Worm (Caenorhabditis elegans): ENCODE data around the gene ceh-31.

Gene ceh-31

DNA sequence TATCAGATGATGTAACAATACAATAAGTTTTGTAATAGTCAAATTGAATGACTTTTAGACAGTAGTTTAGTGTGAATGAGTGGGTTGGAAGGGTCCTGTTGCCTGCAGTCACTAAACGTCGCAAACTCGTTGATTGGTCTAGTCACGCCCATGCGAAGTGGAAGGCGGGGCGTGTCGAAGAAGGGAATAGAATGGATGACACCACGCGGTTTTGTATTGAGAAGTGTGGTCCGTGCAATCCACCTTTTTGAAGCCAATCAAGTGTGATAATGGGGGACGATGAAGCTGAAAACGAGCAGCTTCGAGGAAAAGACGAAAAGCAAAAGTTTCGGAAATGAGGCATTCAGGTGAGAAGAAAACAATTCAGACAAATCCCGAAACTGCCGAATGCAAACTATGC lies at the start of gene ceh-31:
Gene ceh-31 (minus strand): TSS at position 101 of the 400 bp plus-strand sequence.
- no peak for TF ChIP-seq zfp-3 (GFP tag; conservative IDR thresholded peaks at IDR 0.05)
- no peak for TF ChIP-seq unc-130 (GFP tag; optimal IDR thresholded peaks at IDR 0.05)
- no peak for TF ChIP-seq egl-43 (GFP tag; IDR thresholded peaks at IDR 0.05)
- no peak for TF ChIP-seq F49E8.2 (tag; optimal IDR thresholded peaks at IDR 0.05; ENCODE audit: borderline replicate concordance)
- TF ChIP-seq T20F7.1 (GFP tag; optimal IDR thresholded peaks at IDR 0.05), result no peak
- no peak for TF ChIP-seq mep-1 (tag; optimal IDR thresholded peaks at IDR 0.05)
- TF ChIP-seq lin-1 (GFP tag; IDR thresholded peaks at IDR 0.05), result no peak
- no peak for TF ChIP-seq ZK546.5 (tag; optimal IDR thresholded peaks at IDR 0.05)
- TF ChIP-seq ZK337.2 (GFP tag; IDR thresholded peaks at IDR 0.05), result no peak
- TF ChIP-seq nhr-76 (tag; optimal IDR thresholded peaks at IDR 0.05), result no peak
- no peak for TF ChIP-seq nhr-48 (tag; optimal IDR thresholded peaks at IDR 0.05)
- no peak for TF ChIP-seq aly-2 (tag; optimal IDR thresholded peaks at IDR 0.05)
- TF ChIP-seq rbr-2 (tag; optimal IDR thresholded peaks at IDR 0.05), result no peak
- no peak for TF ChIP-seq hmg-1.1 (GFP tag; IDR thresholded peaks at IDR 0.05)
- TF ChIP-seq R02D3.7 (tag; optimal IDR thresholded peaks at IDR 0.05), result no peak
- no peak for TF ChIP-seq daf-8 (GFP tag; IDR thresholded peaks at IDR 0.05)
- TF ChIP-seq lir-3 (tag; optimal IDR thresholded peaks at IDR 0.05), result no peak
- TF ChIP-seq nhr-6 (tag; optimal IDR thresholded peaks at IDR 0.05), result no peak

DNA sequence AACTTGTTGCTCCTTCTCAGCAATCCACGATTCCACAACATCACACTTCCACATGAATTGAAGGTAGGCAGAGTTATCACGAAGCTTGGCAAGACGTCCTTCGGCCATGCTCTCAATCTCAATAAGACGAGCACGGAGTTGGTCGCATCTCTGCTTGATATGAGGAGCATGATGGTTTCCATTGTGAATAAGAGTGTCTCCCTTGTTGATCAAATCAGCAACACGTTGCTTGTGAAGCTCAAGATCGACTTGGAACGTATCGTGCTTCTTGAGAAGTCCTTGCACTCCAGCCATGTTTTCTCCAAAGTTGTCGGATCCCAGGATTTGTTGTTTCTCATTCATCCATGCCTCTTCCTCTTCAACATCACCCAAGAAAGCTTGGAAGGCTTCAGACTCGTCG lies 49.4 kb upstream of the ceh-31 start:
- peak in 1 of 2 experiments; percentile 94 for TF ChIP-seq unc-62 (GFP tag; optimal IDR thresholded peaks at IDR 0.05 in 1 of 2)
- no peak for TF ChIP-seq unc-62 (tag; optimal IDR thresholded peaks at IDR 0.05)
- TF ChIP-seq unc-39 (tag; optimal IDR thresholded peaks at IDR 0.05), result no peak

- TF ChIP-seq set-16 (GFP tag; IDR thresholded peaks at IDR 0.05), result peak; percentile 55
- TF ChIP-seq ctbp-1 (GFP tag; IDR thresholded peaks at IDR 0.05), result no peak
- TF ChIP-seq unc-62 (GFP tag; optimal IDR thresholded peaks at IDR 0.05 in 1 of 2), result peak in 1 of 2 experiments; percentile 94
- TF ChIP-seq unc-62 (tag; optimal IDR thresholded peaks at IDR 0.05), result no peak
- TF ChIP-seq nhr-41 (GFP tag; IDR thresholded peaks at IDR 0.05), result no peak
- no peak for TF ChIP-seq mxl-3 (GFP tag; optimal IDR thresholded peaks at IDR 0.05)
Measured at ce11 chrX:3118596-3119287, 48.5 kb upstream of the ceh-31 start.

DNA sequence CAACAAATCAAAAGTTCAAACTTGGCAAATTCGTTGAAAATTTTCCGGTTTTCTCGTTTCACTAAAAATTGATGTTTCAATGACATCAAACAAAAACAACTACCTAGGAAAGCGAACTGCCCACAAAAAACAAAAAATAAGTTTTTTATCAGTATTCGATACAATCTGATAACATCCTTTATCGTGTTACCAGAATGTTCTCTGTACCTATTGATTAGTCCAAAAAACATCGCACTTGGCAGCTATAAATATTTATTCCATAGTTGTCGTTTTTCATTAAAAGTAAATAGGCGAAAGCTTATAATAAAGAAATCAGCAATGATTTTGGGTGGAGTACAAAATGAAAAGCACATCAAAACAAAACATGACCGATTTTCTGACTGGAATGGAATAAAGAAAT lies 47.0 kb upstream of the ceh-31 start:
- TF ChIP-seq Y75B8A.6 (GFP tag; IDR thresholded peaks at IDR 0.05) (no peak), F26F4.8 (GFP tag; conservative IDR thresholded peaks at IDR 0.05) (no peak), gei-8 (GFP tag; optimal IDR thresholded peaks at IDR 0.05) (no peak), fkh-10 (GFP tag; optimal IDR thresholded peaks at IDR 0.05) (no peak), skn-1 (tag; optimal IDR thresholded peaks at IDR 0.05) (no peak), Y105C5A.15 (GFP tag; IDR thresholded peaks at IDR 0.05) (no peak), mdt-29 (GFP tag; IDR thresholded peaks at IDR 0.05) (peak; percentile 60; the same call in 1 of the 2 replicates), php-3 (GFP tag; IDR thresholded peaks at IDR 0.05) (peak; percentile 76), sdz-12 (GFP tag; optimal IDR thresholded peaks at IDR 0.05) (no peak), nhr-102 (tag; optimal IDR thresholded peaks at IDR 0.05) (peak; percentile 66), unc-130 (GFP tag; optimal IDR thresholded peaks at IDR 0.05) (no peak), nhr-28 (tag; optimal IDR thresholded peaks at IDR 0.05) (peak; percentile 74), unc-62 (GFP tag; optimal IDR thresholded peaks at IDR 0.05 in 1 of 2) (no peak), unc-62 (tag; optimal IDR thresholded peaks at IDR 0.05) (no peak), egl-43 (GFP tag; IDR thresholded peaks at IDR 0.05) (no peak), mep-1 (tag; optimal IDR thresholded peaks at IDR 0.05) (peak; percentile 66), ceh-62 (tag; optimal IDR thresholded peaks at IDR 0.05) (no peak), set-16 (GFP tag; IDR thresholded peaks at IDR 0.05) (no peak), Y5F2A.4 (GFP tag; optimal IDR thresholded peaks at IDR 0.05) (no peak), nhr-48 (tag; optimal IDR thresholded peaks at IDR 0.05) (peak; percentile 77), lin-38 (GFP tag; IDR thresholded peaks at IDR 0.05) (no peak), hlh-11 (tag; optimal IDR thresholded peaks at IDR 0.05) (peak; percentile 77), madf-9 (GFP tag; conservative IDR thresholded peaks at IDR 0.05) (no peak), duxl-1 (tag; optimal IDR thresholded peaks at IDR 0.05; ENCODE audit: poor library complexity) (peak; percentile 40), ceh-32 (tag; optimal IDR thresholded peaks at IDR 0.05; ENCODE audit: poor library complexity) (no peak), ZK546.5 (tag; optimal IDR thresholded peaks at IDR 0.05) (no peak), lin-39 (tag; optimal IDR thresholded peaks at IDR 0.05) (no peak), dve-1 (tag; optimal IDR thresholded peaks at IDR 0.05; ENCODE audit: insufficient read depth) (peak; percentile 88)
